Worm (Caenorhabditis elegans): ENCODE results near the gene hlh-11.

The hlh-11 gene

DNA sequence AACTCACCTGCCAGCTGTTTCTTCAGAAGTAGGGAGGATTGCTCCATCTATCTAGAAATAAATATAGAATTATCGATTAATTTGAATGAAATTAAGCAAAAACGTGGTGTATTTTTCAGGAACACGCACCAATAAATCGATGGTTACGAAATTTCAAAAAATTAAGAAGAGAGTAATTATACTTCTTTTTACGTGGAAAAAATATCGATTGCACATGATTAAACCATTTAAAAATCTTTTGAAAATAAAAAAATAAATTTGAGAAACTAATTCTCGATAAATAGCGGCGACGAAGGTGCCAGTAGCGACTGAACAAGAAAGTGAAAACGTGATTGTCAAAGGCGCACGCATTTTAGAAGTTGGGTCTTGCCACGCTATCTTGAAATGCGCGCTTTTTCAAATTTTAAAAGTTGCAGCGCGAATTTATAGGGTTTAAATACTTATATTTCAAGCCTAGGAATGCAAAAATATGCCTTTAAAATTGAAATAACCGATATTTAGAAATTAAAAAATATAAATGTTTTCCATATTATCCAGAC is 11.7 kb downstream of the hlh-11 start, which contains the start of gene ubc-7 (continued):
- TF ChIP-seq lin-39 (tag; optimal IDR thresholded peaks at IDR 0.05), result no peak
- TF ChIP-seq set-16 (GFP tag; IDR thresholded peaks at IDR 0.05), result no peak
- no peak for TF ChIP-seq egl-27 (tag; optimal IDR thresholded peaks at IDR 0.05)
- TF ChIP-seq lin-1 (GFP tag; IDR thresholded peaks at IDR 0.05), result no peak
- TF ChIP-seq snpc-1.2 (GFP tag; IDR thresholded peaks at IDR 0.05), result no peak
- TF ChIP-seq hif-1 (tag; optimal IDR thresholded peaks at IDR 0.05), result peak in 1 of 2 experiments; percentile 52
- no peak for TF ChIP-seq ZK546.5 (tag; optimal IDR thresholded peaks at IDR 0.05)
- 0 out of 2 replicates have a peak, but pooled peaks have one; percentile 35 for TF ChIP-seq pha-4 (GFP tag; IDR thresholded peaks at IDR 0.05)
- peak; percentile 74 for TF ChIP-seq pha-4 (tag; optimal IDR thresholded peaks at IDR 0.05)
- TF ChIP-seq lim-7 (GFP tag; IDR thresholded peaks at IDR 0.05), result no peak
- TF ChIP-seq spr-3 (GFP tag; optimal IDR thresholded peaks at IDR 0.05), result no peak
- TF ChIP-seq mep-1 (tag; optimal IDR thresholded peaks at IDR 0.05), result peak; percentile 85
- TF ChIP-seq D1046.2 (GFP tag; IDR thresholded peaks at IDR 0.05), result no peak
- TF ChIP-seq ctbp-1 (GFP tag; IDR thresholded peaks at IDR 0.05), result no peak
- peak; percentile 80 for TF ChIP-seq lin-38 (GFP tag; IDR thresholded peaks at IDR 0.05)
- peak in 1 of 2 experiments; percentile 92 for TF ChIP-seq lsy-2 (tag; optimal IDR thresholded peaks at IDR 0.05)
- peak; percentile 64 for TF ChIP-seq lin-13 (GFP tag; optimal IDR thresholded peaks at IDR 0.05)
- TF ChIP-seq dve-1 (tag; optimal IDR thresholded peaks at IDR 0.05; ENCODE audit: insufficient read depth), result peak; percentile 76
- peak; percentile 51 for TF ChIP-seq mxl-3 (GFP tag; optimal IDR thresholded peaks at IDR 0.05)
- no peak for TF ChIP-seq nhr-10 (tag; optimal IDR thresholded peaks at IDR 0.05)
- TF ChIP-seq T20F7.1 (GFP tag; optimal IDR thresholded peaks at IDR 0.05), result peak; percentile 65
- TF ChIP-seq dmd-6 (GFP tag; IDR thresholded peaks at IDR 0.05), result peak; percentile 48
- no peak for TF ChIP-seq cey-2 (tag; optimal IDR thresholded peaks at IDR 0.05; ENCODE audit: borderline replicate concordance, insufficient read depth)
- TF ChIP-seq nhr-237 (tag; optimal IDR thresholded peaks at IDR 0.05), result no peak
- TF ChIP-seq zip-2 (tag; optimal IDR thresholded peaks at IDR 0.05), result no peak
- TF ChIP-seq daf-8 (GFP tag; IDR thresholded peaks at IDR 0.05), result no peak
- no peak for TF ChIP-seq attf-4 (tag; optimal IDR thresholded peaks at IDR 0.05)
- no peak for TF ChIP-seq dmd-9 (GFP tag; IDR thresholded peaks at IDR 0.05)
- no peak for TF ChIP-seq F10B5.3 (tag; optimal IDR thresholded peaks at IDR 0.05)
- TF ChIP-seq madf-5 (GFP tag; IDR thresholded peaks at IDR 0.05), result no peak
- peak; percentile 72 for TF ChIP-seq nhr-25 (tag; optimal IDR thresholded peaks at IDR 0.05; ENCODE audit: borderline replicate concordance, insufficient read depth)
- peak; percentile 29 for TF ChIP-seq ceh-28 (tag; optimal IDR thresholded peaks at IDR 0.05)
- no peak for TF ChIP-seq Y75B8A.6 (GFP tag; IDR thresholded peaks at IDR 0.05)
- TF ChIP-seq ceh-82 (tag; optimal IDR thresholded peaks at IDR 0.05), result no peak
- TF ChIP-seq ama-1 (optimal IDR thresholded peaks at IDR 0.05), result peak; percentile 53
- TF ChIP-seq fkh-10 (GFP tag; optimal IDR thresholded peaks at IDR 0.05), result no peak
- no peak for TF ChIP-seq F37D6.2 (tag; optimal IDR thresholded peaks at IDR 0.05)
- TF ChIP-seq ztf-7 (tag; optimal IDR thresholded peaks at IDR 0.05), result no peak
- TF ChIP-seq skn-1 (tag; optimal IDR thresholded peaks at IDR 0.05), result no peak
- no peak for TF ChIP-seq F44E2.7 (GFP tag; IDR thresholded peaks at IDR 0.05)
- no peak for TF ChIP-seq jun-1 (tag; optimal IDR thresholded peaks at IDR 0.05)
- no peak for TF ChIP-seq zfp-2 (tag; optimal IDR thresholded peaks at IDR 0.05)
- TF ChIP-seq mxl-2 (GFP tag; conservative IDR thresholded peaks at IDR 0.05), result no peak
- TF ChIP-seq nhr-41 (GFP tag; IDR thresholded peaks at IDR 0.05), result no peak
- no peak for TF ChIP-seq hlh-11 (tag; optimal IDR thresholded peaks at IDR 0.05)
- TF ChIP-seq dpl-1 (GFP tag; optimal IDR thresholded peaks at IDR 0.05), result peak; percentile 98
- TF ChIP-seq lin-15B (tag; optimal IDR thresholded peaks at IDR 0.05), result no peak
- no peak for TF ChIP-seq madf-9 (GFP tag; conservative IDR thresholded peaks at IDR 0.05)
- no peak for TF ChIP-seq ces-1 (GFP tag; optimal IDR thresholded peaks at IDR 0.05)
- no peak for TF ChIP-seq Y48G9A.11 (GFP tag; IDR thresholded peaks at IDR 0.05)
- no peak for TF ChIP-seq gei-8 (GFP tag; optimal IDR thresholded peaks at IDR 0.05)

Data from whole organism, L4 larva.